Fruit fly (Drosophila melanogaster) Kc167 (cell line): ENCODE data around the gene CG8036.

Experiments used
- Sin3A ChIP-seq: fragments of >200 bp; optimal IDR thresholded peaks from 2 replicates; lab custom pipeline; 2018; ENCODE audit warnings: missing external identifiers
- h ChIP-seq: fragments of >200 bp; optimal IDR thresholded peaks from 3 replicates; lab custom pipeline; 2018; ENCODE audit warnings: missing external identifiers
- insv ChIP-seq: fragments of >200 bp; optimal IDR thresholded peaks from 3 replicates; lab custom pipeline; 2018; ENCODE audit warnings: missing external identifiers
- psq ChIP-seq: fragments of >200 bp; optimal IDR thresholded peaks from 2 replicates; lab custom pipeline; 2017; ENCODE audit warnings: missing external identifiers

dm6 chr3R:8676560-8677000, 8.9 kb downstream of the CG8036 start, which contains the start of the genes Unc50, CG11755 and CG8043:
- no peak for TF ChIP-seq psq (lab: Kevin White, UChicago)
- TF ChIP-seq Sin3A: no peak
- TF ChIP-seq h (lab: Kevin White, UChicago): no peak
- no peak for TF ChIP-seq insv (lab: Kevin White, UChicago)
